Fruit fly (Drosophila melanogaster): ENCODE results near the gene Nmnat.
A peak's percentile ranks its signal among the peaks of the same experiment; 100 is the strongest.

Gene Nmnat

DNA sequence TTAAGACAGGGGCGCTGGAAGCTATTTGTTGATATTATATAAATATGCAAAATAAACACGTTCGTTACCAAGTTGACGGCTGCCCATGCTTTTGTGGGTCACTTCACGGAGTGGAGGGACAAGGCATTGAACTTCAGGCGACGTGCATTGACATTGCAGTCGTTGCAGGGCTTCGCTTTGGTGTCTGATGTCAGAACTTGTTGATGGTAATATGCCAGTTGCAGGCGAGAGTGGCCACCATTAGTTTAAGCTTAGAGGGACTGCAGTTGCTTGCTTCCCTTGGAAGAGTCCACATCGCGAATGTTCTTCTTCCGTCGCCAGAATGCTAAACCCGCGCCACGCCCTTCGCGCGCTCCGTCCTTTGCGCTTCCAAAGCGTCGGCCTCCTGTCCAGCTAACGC, 2.3 kb downstream of the Nmnat start, which contains the start of gene mah:
TSS of gene mah (plus strand) at position 301 of the 400 bp plus-strand sequence.
- TF ChIP-seq grau (tag; optimal IDR thresholded peaks at IDR 0.05) (no peak), yki (optimal IDR thresholded peaks at IDR 0.05) (no peak), HmgD (GFP tag; optimal IDR thresholded peaks at IDR 0.05) (no peak), nom (GFP tag; optimal IDR thresholded peaks at IDR 0.05) (no peak)

DNA sequence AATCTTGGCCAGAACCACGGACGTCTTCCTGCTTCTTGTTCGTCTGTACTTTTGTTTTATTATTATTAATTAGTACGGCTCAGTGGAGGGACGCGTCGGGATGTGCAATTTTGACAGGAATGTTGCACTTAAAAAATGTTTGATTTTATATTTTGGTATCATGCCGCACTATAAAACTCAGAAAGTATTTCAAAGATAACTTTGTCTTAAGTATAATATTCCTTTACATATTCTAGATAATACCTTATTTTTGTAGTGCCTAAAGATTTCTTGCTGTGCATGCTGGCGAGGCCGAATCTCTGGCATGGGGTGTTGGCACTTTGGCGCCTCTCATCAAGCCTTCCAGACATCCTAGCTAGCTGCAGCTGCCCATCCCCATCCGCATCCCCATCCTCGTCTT, 8.1 kb downstream of the Nmnat start:
- TF ChIP-seq CG10431 (GFP tag; optimal IDR thresholded peaks at IDR 0.05) (no peak), sc (optimal IDR thresholded peaks at IDR 0.05) (no peak), sc (GFP tag; optimal IDR thresholded peaks at IDR 0.05) (no peak), org-1 (GFP tag; optimal IDR thresholded peaks at IDR 0.05) (no peak), lab (GFP tag; optimal IDR thresholded peaks at IDR 0.05) (no peak), CG12071 (GFP tag; optimal IDR thresholded peaks at IDR 0.05) (no peak), Ada2b (GFP tag; IDR thresholded peaks at IDR 0.05) (no peak), Dad (GFP tag; optimal IDR thresholded peaks at IDR 0.05) (no peak), CG3995 (GFP tag; optimal IDR thresholded peaks at IDR 0.05) (no peak), Sox102F (GFP tag; optimal IDR thresholded peaks at IDR 0.05) (no peak), CG6683 (GFP tag; optimal IDR thresholded peaks at IDR 0.05) (no peak), CG15514 (GFP tag; optimal IDR thresholded peaks at IDR 0.05) (no peak), Xrp1 (GFP tag; IDR thresholded peaks at IDR 0.05) (no peak), CG4424 (GFP tag; optimal IDR thresholded peaks at IDR 0.05) (no peak), peb (GFP tag; IDR thresholded peaks at IDR 0.05) (no peak), so (GFP tag; IDR thresholded peaks at IDR 0.05) (no peak)

DNA sequence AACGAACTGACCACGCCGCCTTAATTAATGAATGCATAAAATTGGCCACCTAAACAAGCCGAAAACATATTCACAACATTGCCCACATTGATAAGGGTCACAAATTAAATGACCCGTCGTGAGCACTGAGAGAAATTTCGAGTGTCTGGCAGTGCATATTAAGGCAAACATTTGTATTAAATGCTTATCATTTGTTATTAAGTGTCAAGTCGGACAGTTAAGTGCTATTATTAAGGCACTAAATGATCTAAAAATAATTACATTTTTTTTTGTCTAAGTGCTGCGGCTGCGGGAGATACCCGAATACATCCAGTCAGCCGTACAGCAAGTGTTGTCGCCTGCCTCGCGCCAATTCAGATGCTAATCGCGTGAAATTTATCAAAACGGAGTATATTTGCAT, 17.4 kb downstream of the Nmnat start:
- TF ChIP-seq CG8089 (GFP tag; optimal IDR thresholded peaks at IDR 0.05) (no peak), Opbp (GFP tag; IDR thresholded peaks at IDR 0.05; ENCODE audit: partially characterized antibody) (no peak), her (GFP tag; optimal IDR thresholded peaks at IDR 0.05) (peak; percentile 59), seq (GFP tag; IDR thresholded peaks at IDR 0.05) (peak; percentile 38; the same call in 1 of the 2 replicates), lilli (GFP tag; optimal IDR thresholded peaks at IDR 0.05) (peak; percentile 75), CG12659 (GFP tag; optimal IDR thresholded peaks at IDR 0.05) (peak; percentile 43), so (GFP tag; IDR thresholded peaks at IDR 0.05) (peak; percentile 67; the same call in 2 of the 3 replicates), Sin3A (optimal IDR thresholded peaks at IDR 0.05) (no peak), Jarid2 (GFP tag; optimal IDR thresholded peaks at IDR 0.05) (peak; percentile 5), zfh1 (GFP tag; IDR thresholded peaks at IDR 0.05) (peak; percentile 67; the same call in 2 of the 3 replicates), CG34376 (GFP tag; optimal IDR thresholded peaks at IDR 0.05) (no peak), C15 (GFP tag; IDR thresholded peaks at IDR 0.05) (0 out of 3 replicates have a peak, but pooled peaks have one; percentile 35), aop (GFP tag; IDR thresholded peaks at IDR 0.05) (no peak), CG1647 (GFP tag; optimal IDR thresholded peaks at IDR 0.05) (peak; percentile 31), Optix (GFP tag; IDR thresholded peaks at IDR 0.05) (peak; percentile 62; the same call in 2 of the 3 replicates), fd3F (GFP tag; optimal IDR thresholded peaks at IDR 0.05) (peak; percentile 27), fd64A (GFP tag; optimal IDR thresholded peaks at IDR 0.05) (no peak), CG14965 (GFP tag; optimal IDR thresholded peaks at IDR 0.05; ENCODE audit: borderline replicate concordance) (no peak), gt (GFP tag; IDR thresholded peaks at IDR 0.05) (no peak), CG11085 (GFP tag; IDR thresholded peaks at IDR 0.05) (no peak), slp2 (GFP tag; optimal IDR thresholded peaks at IDR 0.05) (peak; percentile 31), eyg (GFP tag; optimal IDR thresholded peaks at IDR 0.05) (peak; percentile 34), Elba2 (GFP tag; optimal IDR thresholded peaks at IDR 0.05) (no peak), cato (GFP tag; optimal IDR thresholded peaks at IDR 0.05; ENCODE audit: borderline replicate concordance) (peak; percentile 24), ash1 (GFP tag; optimal IDR thresholded peaks at IDR 0.05) (no peak), D19A (tag; optimal IDR thresholded peaks at IDR 0.05) (peak; percentile 28), vvl (GFP tag; IDR thresholded peaks at IDR 0.05) (peak; percentile 87; the same call in 1 of the 2 replicates), TFAM (GFP tag; optimal IDR thresholded peaks at IDR 0.05) (no peak), CG14441 (GFP tag; IDR thresholded peaks at IDR 0.05) (peak; percentile 87), CHES-1-like (GFP tag; optimal IDR thresholded peaks at IDR 0.05) (peak; percentile 20), CG9932 (GFP tag; IDR thresholded peaks at IDR 0.05) (peak; percentile 71)
